Fruit fly (Drosophila melanogaster): Measurements from ENCODE around the gene msk.

dm6 chr3L:8151727-8152199 is 35.8 kb downstream of the msk start, which contains the start of gene CG13676:
- TF ChIP-seq CG15336 (GFP tag; IDR thresholded peaks at IDR 0.05): peak; percentile 31; the same call in 1 of the 2 replicates
- no peak for TF ChIP-seq esn (GFP tag; optimal IDR thresholded peaks at IDR 0.05)
- no peak for TF ChIP-seq acj6 (GFP tag; optimal IDR thresholded peaks at IDR 0.05)
- no peak for TF ChIP-seq Blimp-1 (GFP tag; optimal IDR thresholded peaks at IDR 0.05)
- no peak for TF ChIP-seq CG16779 (tag; optimal IDR thresholded peaks at IDR 0.05)
- TF ChIP-seq pdm3 (GFP tag; optimal IDR thresholded peaks at IDR 0.05): no peak
- TF ChIP-seq CG32006 (GFP tag; optimal IDR thresholded peaks at IDR 0.05): no peak
- no peak for TF ChIP-seq fd85E (GFP tag; optimal IDR thresholded peaks at IDR 0.05)
